Fruit fly (Drosophila melanogaster) Kc167 (cell line): ENCODE measurements around the gene eIF3a.

Experiments
- h ChIP-seq: fragments of >200 bp; optimal IDR thresholded peaks from 3 replicates; lab custom pipeline; 2018; ENCODE audit warnings: missing external identifiers
- insv ChIP-seq: fragments of >200 bp; optimal IDR thresholded peaks from 3 replicates; lab custom pipeline; 2018; ENCODE audit warnings: missing external identifiers
- psq ChIP-seq: fragments of >200 bp; optimal IDR thresholded peaks from 2 replicates; lab custom pipeline; 2017; ENCODE audit warnings: missing external identifiers
- ttk ChIP-seq: sonication (Bioruptor generic); optimal IDR thresholded peaks from 2 replicates; lab custom pipeline; 2017; ENCODE audit warnings: missing external identifiers

DNA sequence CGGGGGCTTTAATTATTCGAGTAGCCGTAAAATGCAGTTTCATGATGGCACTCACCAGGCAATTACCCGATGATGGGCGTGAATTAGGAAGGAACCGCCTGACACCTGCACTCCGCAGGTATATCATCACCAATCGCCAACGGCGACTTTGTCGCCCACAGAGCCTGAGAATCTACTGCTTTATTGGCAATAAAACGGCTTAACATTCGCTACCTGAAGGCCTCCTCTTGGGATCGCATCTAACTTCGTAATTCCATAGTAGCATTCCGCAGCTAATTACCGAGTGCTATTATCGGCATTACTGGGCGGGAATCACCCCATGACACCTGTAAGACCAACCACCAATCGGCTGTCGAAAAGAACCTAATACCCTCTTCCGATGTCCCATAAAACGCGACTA is 24.6 kb upstream of the eIF3a start:
- TF ChIP-seq psq (lab: Kevin White, UChicago) (no peak), h (lab: Kevin White, UChicago) (no peak), insv (lab: Kevin White, UChicago) (no peak), ttk (lab: Kevin White, UChicago) (no peak)
